Worm (Caenorhabditis elegans): ENCODE data around the gene zhit-3.

- TF ChIP-seq nhr-237 (tag; optimal IDR thresholded peaks at IDR 0.05), result no peak
- TF ChIP-seq unc-39 (tag; optimal IDR thresholded peaks at IDR 0.05), result no peak
- no peak for TF ChIP-seq mdl-1 (tag; optimal IDR thresholded peaks at IDR 0.05)
- TF ChIP-seq ceh-82 (tag; optimal IDR thresholded peaks at IDR 0.05), result no peak
- no peak for TF ChIP-seq ceh-9 (tag; optimal IDR thresholded peaks at IDR 0.05)
- TF ChIP-seq skn-1 (tag; optimal IDR thresholded peaks at IDR 0.05), result no peak
- TF ChIP-seq nhr-12 (tag; optimal IDR thresholded peaks at IDR 0.05), result no peak
- TF ChIP-seq lin-39 (tag; optimal IDR thresholded peaks at IDR 0.05), result no peak
- TF ChIP-seq ztf-11 (tag; optimal IDR thresholded peaks at IDR 0.05), result no peak
Observed at ce11 chrV:10212027-10212426, at the start of gene zhit-3.
